Fruit fly (Drosophila melanogaster) whole organism, pupa: ENCODE results near the gene CG34274.

Experiments
- CG15710 ChIP-seq: fragments of 200-800 bp; sonication (Bioruptor generic); optimal IDR thresholded peaks from 2 replicates; lab custom pipeline; 2018; ENCODE audit warnings: missing biosample characterization, mild to moderate bottlenecking, missing genetic modification characterization, moderate library complexity
- CG34367 ChIP-seq: fragments of 200-800 bp; sonication (Bioruptor generic); optimal IDR thresholded peaks from 2 replicates; lab custom pipeline; 2018; ENCODE audit warnings: missing biosample characterization, mild to moderate bottlenecking, missing genetic modification characterization
- CG8301 ChIP-seq: fragments of 200-800 bp; sonication (Bioruptor generic); optimal IDR thresholded peaks from 2 replicates; lab custom pipeline; 2018; ENCODE audit warnings: missing biosample characterization, mild to moderate bottlenecking, missing genetic modification characterization

dm6 chr3R:15716485-15716884 is 15.1 kb upstream of the CG34274 start, which contains the start of gene CG31294:
- TF ChIP-seq CG34367 = no peak
- TF ChIP-seq CG15710 (tag; lab: Kevin White, UChicago) = no peak
- no peak for TF ChIP-seq CG8301 (tag; lab: Kevin White, UChicago)
